Worm (Caenorhabditis elegans) whole organism, late embryonic: ENCODE results near the gene ifet-1.

Experiments used
- ceh-22 ChIP-seq: sonication (generic microtip); optimal IDR thresholded peaks from 2 replicates; lab custom pipeline; 2017; ENCODE audit warnings: missing biosample characterization, missing genetic modification characterization
- hlh-13 ChIP-seq: fragments of 200-800 bp; sonication (Bioruptor generic); optimal IDR thresholded peaks from 2 replicates; lab custom pipeline; 2018; ENCODE audit warnings: mild to moderate bottlenecking, missing genetic modification characterization, missing compliant biosample characterization
- pqm-1 ChIP-seq: sonication (generic microtip); optimal IDR thresholded peaks from 2 replicates; lab custom pipeline; 2016; ENCODE audit warnings: missing genetic modification characterization, missing compliant biosample characterization
- sox-2 ChIP-seq: fragments of 200-800 bp; sonication (Bioruptor generic); IDR thresholded peaks from 2 replicates; pipeline ENCODE4 v1.3.6; 2022; ENCODE audit warnings: missing genetic modification reagents, missing genetic modification characterization, missing compliant biosample characterization

DNA sequence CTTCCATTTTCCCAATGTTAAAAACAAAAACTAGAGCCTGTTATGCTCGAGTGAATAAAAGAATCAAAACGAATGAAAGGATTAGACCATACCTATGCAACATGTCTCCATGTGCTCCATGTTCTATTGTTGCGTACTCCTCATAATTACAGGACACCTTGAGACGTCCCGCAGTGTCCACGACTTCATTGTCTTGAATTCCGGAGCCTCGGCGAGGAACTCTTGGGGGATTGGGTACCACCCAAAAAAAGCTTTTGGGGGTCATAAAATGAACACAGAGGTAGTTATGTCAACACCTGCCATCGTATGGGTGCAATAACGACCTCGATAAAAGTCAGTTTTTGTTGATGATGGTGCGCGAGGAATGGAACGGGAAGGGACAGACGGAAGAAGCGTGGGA is 20.0 kb downstream of the ifet-1 start:
- TF ChIP-seq hlh-13 (no peak), pqm-1 (no peak), ceh-22 (tag; lab: Kevin White, UChicago) (no peak), sox-2 (GFP tag; lab: Robert Waterston, UW) (no peak)
